Worm (Caenorhabditis elegans): ENCODE results near the gene sdz-31.
A peak's percentile ranks its signal among the peaks of the same experiment; 100 is the strongest.

sdz-31 gene

DNA sequence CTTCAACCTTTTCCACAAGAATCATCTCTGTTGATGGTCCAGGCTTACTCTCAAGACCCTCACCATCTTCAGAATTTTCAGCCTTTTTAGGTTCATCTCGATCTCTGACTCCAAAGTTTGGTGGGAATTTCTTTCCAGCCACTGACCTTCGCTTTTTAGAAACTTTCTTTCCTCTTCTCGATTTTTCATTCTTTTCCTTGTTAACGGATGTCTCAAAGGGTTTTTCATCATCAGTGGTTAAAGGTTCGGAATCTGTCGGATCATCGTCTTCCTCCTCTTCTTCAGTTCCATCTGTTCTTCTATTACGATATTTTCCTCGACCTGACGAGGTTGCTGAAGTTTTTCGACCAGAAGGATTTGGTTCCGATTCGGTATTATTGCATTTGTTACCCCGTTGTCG is 31.4 kb upstream of the sdz-31 start:
- TF ChIP-seq crh-2 (tag; optimal IDR thresholded peaks at IDR 0.05) (no peak), blmp-1 (tag; optimal IDR thresholded peaks at IDR 0.05; ENCODE audit: insufficient read depth) (no peak), lin-11 (tag; optimal IDR thresholded peaks at IDR 0.05) (no peak)

DNA sequence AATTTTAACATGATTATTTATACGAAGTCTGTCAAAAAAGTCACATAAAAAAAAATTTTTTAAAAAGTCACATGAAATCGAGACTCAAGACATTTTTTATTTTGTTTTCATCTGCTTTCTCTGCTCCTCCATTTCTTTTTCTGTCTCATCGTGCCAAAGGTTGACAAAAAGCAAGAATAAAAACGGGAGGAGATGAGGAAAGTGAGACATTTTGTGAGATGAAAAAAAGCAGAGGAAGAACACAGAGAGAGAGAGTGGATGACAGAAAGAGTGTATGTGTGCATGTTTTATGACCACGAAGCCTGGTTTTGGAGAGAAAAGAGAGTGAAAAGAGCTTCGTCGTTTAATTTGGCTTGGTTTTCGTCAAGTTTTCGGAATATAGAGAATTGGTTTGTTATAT is 26.2 kb upstream of the sdz-31 start:
- TF ChIP-seq ztf-1 (GFP tag; conservative IDR thresholded peaks at IDR 0.05) (no peak), ama-1 (optimal IDR thresholded peaks at IDR 0.05) (no peak), C34F6.9 (tag; optimal IDR thresholded peaks at IDR 0.05) (peak; percentile 55), unc-55 (GFP tag; optimal IDR thresholded peaks at IDR 0.05) (peak; percentile 47), nhr-129 (tag; optimal IDR thresholded peaks at IDR 0.05) (peak; percentile 5)

DNA sequence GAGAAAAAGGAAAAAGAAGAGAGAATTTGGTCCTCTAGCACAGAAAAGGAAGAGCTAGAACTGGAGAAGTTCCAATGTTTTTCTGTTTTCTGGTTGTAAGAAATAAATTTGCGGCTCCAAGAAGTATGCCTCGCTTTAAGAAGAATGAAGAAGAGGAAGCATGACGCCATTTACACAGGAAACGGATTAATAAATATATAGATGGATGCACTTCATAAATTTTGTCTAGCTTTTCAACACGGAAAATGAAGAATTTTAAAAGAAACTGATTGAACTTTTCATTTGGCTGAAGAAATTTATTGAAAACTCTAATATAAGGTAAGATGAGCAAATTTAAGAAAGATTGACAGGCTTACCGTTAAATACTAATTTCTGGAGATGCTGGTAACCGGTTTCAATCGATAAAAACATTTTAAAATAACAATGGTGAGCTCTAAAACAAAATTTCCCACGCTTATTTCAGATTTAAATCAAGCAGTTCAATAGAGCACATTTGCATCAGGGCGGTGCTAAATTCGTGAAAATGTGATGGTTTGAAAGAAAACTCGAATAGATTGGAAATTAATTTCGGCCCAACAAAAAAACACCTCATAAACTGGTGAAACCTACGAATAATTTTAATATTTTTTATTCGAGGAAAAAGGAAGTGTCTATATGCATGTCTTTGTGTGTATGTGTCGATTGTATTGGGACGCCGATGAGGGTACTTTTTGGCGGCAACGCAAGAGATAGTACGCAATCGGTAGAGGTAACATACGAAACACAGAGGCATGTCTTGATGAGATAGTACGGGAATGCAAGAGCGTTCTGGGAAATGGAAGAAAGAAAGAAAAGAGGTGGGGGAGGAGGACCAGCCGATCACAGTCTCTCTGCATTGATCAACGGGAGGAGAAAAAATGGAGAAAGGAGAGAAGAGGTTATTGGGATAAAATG is 23.8 kb upstream of the sdz-31 start:
- TF ChIP-seq unc-62 (GFP tag; optimal IDR thresholded peaks at IDR 0.05): no peak
- no peak for TF ChIP-seq gmeb-1 (tag; optimal IDR thresholded peaks at IDR 0.05)
- peak; percentile 37 for TF ChIP-seq unc-55 (GFP tag; optimal IDR thresholded peaks at IDR 0.05)
- TF ChIP-seq lsy-2 (tag; optimal IDR thresholded peaks at IDR 0.05): peak in 1 of 2 experiments; percentile 24
- TF ChIP-seq nhr-23 (tag; optimal IDR thresholded peaks at IDR 0.05): no peak
- TF ChIP-seq ama-1 (optimal IDR thresholded peaks at IDR 0.05): no peak
- no peak for TF ChIP-seq egl-27 (tag; optimal IDR thresholded peaks at IDR 0.05)
- peak; percentile 32 for TF ChIP-seq F13H6.1 (tag; optimal IDR thresholded peaks at IDR 0.05)
- TF ChIP-seq nhr-25 (tag; optimal IDR thresholded peaks at IDR 0.05): peak; percentile 28
- no peak for TF ChIP-seq ceh-82 (tag; optimal IDR thresholded peaks at IDR 0.05)
- TF ChIP-seq sma-9 (GFP tag; optimal IDR thresholded peaks at IDR 0.05): no peak
- TF ChIP-seq sma-9 (tag; optimal IDR thresholded peaks at IDR 0.05): no peak
- TF ChIP-seq ztf-11 (tag; optimal IDR thresholded peaks at IDR 0.05): no peak
- TF ChIP-seq elt-3 (tag; optimal IDR thresholded peaks at IDR 0.05): no peak
- TF ChIP-seq Y55F3AM.14 (GFP tag; optimal IDR thresholded peaks at IDR 0.05): no peak
- no peak for TF ChIP-seq blmp-1 (tag; optimal IDR thresholded peaks at IDR 0.05; ENCODE audit: insufficient read depth)
- no peak for TF ChIP-seq alr-1 (tag; optimal IDR thresholded peaks at IDR 0.05)
- TF ChIP-seq sem-4 (tag; optimal IDR thresholded peaks at IDR 0.05): no peak
- no peak for TF ChIP-seq nhr-11 (tag; optimal IDR thresholded peaks at IDR 0.05)
- TF ChIP-seq nhr-12 (tag; optimal IDR thresholded peaks at IDR 0.05): no peak
- TF ChIP-seq R02D3.7 (tag; optimal IDR thresholded peaks at IDR 0.05): no peak
- no peak for TF ChIP-seq skn-1 (tag; optimal IDR thresholded peaks at IDR 0.05)
- no peak for TF ChIP-seq peb-1 (tag; optimal IDR thresholded peaks at IDR 0.05)
- TF ChIP-seq lin-11 (tag; optimal IDR thresholded peaks at IDR 0.05): no peak
- TF ChIP-seq nhr-237 (tag; optimal IDR thresholded peaks at IDR 0.05): no peak
- no peak for TF ChIP-seq unc-39 (tag; optimal IDR thresholded peaks at IDR 0.05)
- no peak for TF ChIP-seq mab-5 (tag; optimal IDR thresholded peaks at IDR 0.05)
- no peak for TF ChIP-seq mdl-1 (tag; optimal IDR thresholded peaks at IDR 0.05)
- TF ChIP-seq crh-2 (tag; optimal IDR thresholded peaks at IDR 0.05): peak; percentile 33
- no peak for TF ChIP-seq dmd-4 (tag; optimal IDR thresholded peaks at IDR 0.05)
- TF ChIP-seq ceh-16 (tag; optimal IDR thresholded peaks at IDR 0.05): no peak
- no peak for TF ChIP-seq nhr-77 (tag; optimal IDR thresholded peaks at IDR 0.05)
- no peak for TF ChIP-seq nhr-10 (tag; optimal IDR thresholded peaks at IDR 0.05)
- TF ChIP-seq ZK546.5 (tag; optimal IDR thresholded peaks at IDR 0.05): no peak
- TF ChIP-seq fos-1 (tag; optimal IDR thresholded peaks at IDR 0.05): peak; percentile 16
- peak; percentile 65 for TF ChIP-seq nhr-129 (tag; optimal IDR thresholded peaks at IDR 0.05)
- TF ChIP-seq lin-13 (GFP tag; optimal IDR thresholded peaks at IDR 0.05): no peak
- TF ChIP-seq nhr-21 (tag; optimal IDR thresholded peaks at IDR 0.05): no peak
- TF ChIP-seq lin-39 (tag; optimal IDR thresholded peaks at IDR 0.05): no peak
- TF ChIP-seq elt-1 (tag; optimal IDR thresholded peaks at IDR 0.05): no peak
- no peak for TF ChIP-seq mbf-1 (tag; optimal IDR thresholded peaks at IDR 0.05)
- TF ChIP-seq nhr-6 (tag; optimal IDR thresholded peaks at IDR 0.05): no peak
- TF ChIP-seq snpc-4 (tag; optimal IDR thresholded peaks at IDR 0.05): no peak
- no peak for TF ChIP-seq ztf-1 (GFP tag; conservative IDR thresholded peaks at IDR 0.05)
- TF ChIP-seq zag-1 (tag; optimal IDR thresholded peaks at IDR 0.05): no peak
- TF ChIP-seq aly-2 (tag; optimal IDR thresholded peaks at IDR 0.05): no peak
- TF ChIP-seq C34F6.9 (tag; optimal IDR thresholded peaks at IDR 0.05): peak; percentile 44
- peak; percentile 34 for TF ChIP-seq sma-3 (GFP tag; optimal IDR thresholded peaks at IDR 0.05)
- TF ChIP-seq ztf-4 (tag; optimal IDR thresholded peaks at IDR 0.05): no peak

Data from whole organism, L2 larva.